Worm (Caenorhabditis elegans) whole organism, L4/young adult: ENCODE data around the gene F44G4.7.

Experiments used
- W03F9.2 ChIP-seq: fragments of 150-350 bp; optimal IDR thresholded peaks from 2 replicates; lab custom pipeline; 2014; ENCODE audit warnings: missing biosample characterization, missing genetic modification characterization
- dao-5 ChIP-seq: sonication (generic microtip); optimal IDR thresholded peaks from 2 replicates; lab custom pipeline; 2016; ENCODE audit warnings: missing genotype, missing genetic modification characterization, moderate library complexity, missing compliant biosample characterization
- him-1 ChIP-seq: sonication (generic microtip); optimal IDR thresholded peaks from 2 replicates; lab custom pipeline; 2016; ENCODE audit warnings: missing genotype, missing genetic modification reagents, missing genetic modification characterization, missing compliant biosample characterization

F44G4.7 gene

ce11 chrII:9019704-9020103 is 14.7 kb upstream of the F44G4.7 start, which contains the start of gene dep-1:
dep-1 (minus strand) TSS chrII:9019798.
- TF ChIP-seq W03F9.2 (tag; lab: Kevin White, UChicago) (no peak), dao-5 (tag; lab: Kevin White, UChicago) (no peak), him-1 (tag; lab: Kevin White, UChicago) (no peak)

- no peak for TF ChIP-seq dao-5 (tag; lab: Kevin White, UChicago)
- TF ChIP-seq W03F9.2 (tag; lab: Kevin White, UChicago) = no peak
- no peak for TF ChIP-seq him-1 (tag; lab: Kevin White, UChicago)
Measured at ce11 chrII:9017628-9018027, 12.7 kb upstream of the F44G4.7 start.

ce11 chrII:9014877-9015505 is 10.0 kb upstream of the F44G4.7 start:
- TF ChIP-seq dao-5 (tag; lab: Kevin White, UChicago) = no peak
- TF ChIP-seq W03F9.2 (tag; lab: Kevin White, UChicago) = no peak
- TF ChIP-seq him-1 (tag; lab: Kevin White, UChicago) = no peak

- TF ChIP-seq dao-5 (tag; lab: Kevin White, UChicago) (no peak), him-1 (tag; lab: Kevin White, UChicago) (no peak), W03F9.2 (tag; lab: Kevin White, UChicago) (no peak)
Measured at ce11 chrII:9014188-9014587, 9.2 kb upstream of the F44G4.7 start.

ce11 chrII:9013341-9013740 is 8.4 kb upstream of the F44G4.7 start:
- TF ChIP-seq him-1 (tag; lab: Kevin White, UChicago) (no peak), W03F9.2 (tag; lab: Kevin White, UChicago) (no peak), dao-5 (tag; lab: Kevin White, UChicago) (no peak)

ce11 chrII:9010708-9011107 is 5.7 kb upstream of the F44G4.7 start:
- no peak for TF ChIP-seq dao-5 (tag; lab: Kevin White, UChicago)
- TF ChIP-seq W03F9.2 (tag; lab: Kevin White, UChicago) = no peak
- TF ChIP-seq him-1 (tag; lab: Kevin White, UChicago) = no peak

ce11 chrII:9009976-9010702 is 5.2 kb upstream of the F44G4.7 start:
- TF ChIP-seq him-1 (tag; lab: Kevin White, UChicago) (no peak), dao-5 (tag; lab: Kevin White, UChicago) (no peak), W03F9.2 (tag; lab: Kevin White, UChicago) (no peak)

- no peak for TF ChIP-seq W03F9.2 (tag; lab: Kevin White, UChicago)
- TF ChIP-seq dao-5 (tag; lab: Kevin White, UChicago) = no peak
- TF ChIP-seq him-1 (tag; lab: Kevin White, UChicago) = no peak
Measured at ce11 chrII:9007741-9008140, 2.8 kb upstream of the F44G4.7 start.

ce11 chrII:9001743-9002222 is 3.2 kb downstream of the F44G4.7 start, which contains the start of gene F44G4.6:
F44G4.6 (minus strand) TSS chrII:9001793.
- TF ChIP-seq him-1 (tag; lab: Kevin White, UChicago) = no peak
- TF ChIP-seq dao-5 (tag; lab: Kevin White, UChicago) = no peak
- no peak for TF ChIP-seq W03F9.2 (tag; lab: Kevin White, UChicago)

- no peak for TF ChIP-seq him-1 (tag; lab: Kevin White, UChicago)
- no peak for TF ChIP-seq dao-5 (tag; lab: Kevin White, UChicago)
- TF ChIP-seq W03F9.2 (tag; lab: Kevin White, UChicago) = no peak
Measured at ce11 chrII:9000331-9000730, 4.6 kb downstream of the F44G4.7 start, which contains the start of gene F44G4.5. F44G4.5 (minus strand) TSS chrII:9000431.

ce11 chrII:8997479-8997878 is 7.5 kb downstream of the F44G4.7 start, which contains the start of the genes F44G4.3 and tdp-1:
F44G4.3 (minus strand) TSS chrII:8997662.
tdp-1 (plus strand) TSS chrII:8997825.
- TF ChIP-seq dao-5 (tag; lab: Kevin White, UChicago) (no peak), him-1 (tag; lab: Kevin White, UChicago) (no peak), W03F9.2 (tag; lab: Kevin White, UChicago) (no peak)

ce11 chrII:8996064-8996463 is 8.9 kb downstream of the F44G4.7 start, which contains the start of gene ndub-2:
ndub-2 (plus strand) TSS chrII:8996364.
- TF ChIP-seq him-1 (tag; lab: Kevin White, UChicago) (no peak), dao-5 (tag; lab: Kevin White, UChicago) (no peak)

ce11 chrII:8994336-8994735 is 10.6 kb downstream of the F44G4.7 start, which contains the start of gene F44G4.1:
F44G4.1 (plus strand) TSS chrII:8994636.
- TF ChIP-seq W03F9.2 (tag; lab: Kevin White, UChicago) = no peak
- no peak for TF ChIP-seq dao-5 (tag; lab: Kevin White, UChicago)
- TF ChIP-seq him-1 (tag; lab: Kevin White, UChicago) = no peak
